Worm (Caenorhabditis elegans): ENCODE results near the gene F07G6.12.
"Not testable (repeated sequence)": the region's sequence is repeated elsewhere in the genome, so short reads cannot be mapped to it uniquely, and the experiment has no call there.

The F07G6.12 gene

ce11 chrX:1735941-1736340 is at the start of gene F07G6.12:
Gene F07G6.12 (plus strand): TSS chrX:1736241.
- no peak for TF ChIP-seq F33H1.4 (GFP tag; IDR thresholded peaks at IDR 0.05)
- TF ChIP-seq F55B11.4 (tag; optimal IDR thresholded peaks at IDR 0.05; ENCODE audit: borderline replicate concordance, insufficient read depth): no peak
- no peak for TF ChIP-seq hlh-12 (tag; optimal IDR thresholded peaks at IDR 0.05)
- TF ChIP-seq ekl-4 (GFP tag; IDR thresholded peaks at IDR 0.05): no peak
- no peak for TF ChIP-seq akir-1 (GFP tag; optimal IDR thresholded peaks at IDR 0.05)
- no peak for TF ChIP-seq nfyb-1 (GFP tag; IDR thresholded peaks at IDR 0.05)
- no peak for TF ChIP-seq lin-40 (tag; optimal IDR thresholded peaks at IDR 0.05)
- no peak for TF ChIP-seq Y95B8A.8 (GFP tag; IDR thresholded peaks at IDR 0.05)

ce11 chrX:1687079-1687478 is 49.0 kb upstream of the F07G6.12 start, which contains the start of gene C36C9.11:
Gene C36C9.11 (plus strand): TSS chrX:1687379.
- TF ChIP-seq dpl-1 (GFP tag; optimal IDR thresholded peaks at IDR 0.05); snpc-3.4 (tag; optimal IDR thresholded peaks at IDR 0.05); Y79H2A.3 (GFP tag; conservative IDR thresholded peaks at IDR 0.05): not testable (repeated sequence)

ce11 chrX:1689996-1690395 is 46.0 kb upstream of the F07G6.12 start, which contains the start of gene C36C9.12:
Gene C36C9.12 (minus strand): TSS chrX:1690096.
- TF ChIP-seq ztf-18 (tag; optimal IDR thresholded peaks at IDR 0.05); ceh-40 (GFP tag; IDR thresholded peaks at IDR 0.05); chd-7 (tag; optimal IDR thresholded peaks at IDR 0.05): not testable (repeated sequence)

ce11 chrX:1690894-1691293 is 45.1 kb upstream of the F07G6.12 start, which contains the start of gene C36C9.6:
Gene C36C9.6 (minus strand): TSS chrX:1690994.
- TF ChIP-seq hsf-1 (GFP tag; IDR thresholded peaks at IDR 0.05); C06A6.2 (GFP tag; conservative IDR thresholded peaks at IDR 0.05); T26A5.8 (tag; optimal IDR thresholded peaks at IDR 0.05): not testable (repeated sequence)

- TF ChIP-seq F52B5.7 (tag; optimal IDR thresholded peaks at IDR 0.05); B0035.1 (tag; optimal IDR thresholded peaks at IDR 0.05); rpc-1 (optimal IDR thresholded peaks at IDR 0.05); rpc-1 (tag; optimal IDR thresholded peaks at IDR 0.05): not testable (repeated sequence)
Observed at ce11 chrX:1696879-1697278, 39.2 kb upstream of the F07G6.12 start, which contains the start of gene C36C9.4. Gene C36C9.4 (minus strand): TSS chrX:1696979.

ce11 chrX:1698476-1698875 is 37.6 kb upstream of the F07G6.12 start:
- TF ChIP-seq tbp1 (GFP tag; optimal IDR thresholded peaks at IDR 0.05): peak; percentile 80
- TF ChIP-seq ceh-40 (GFP tag; IDR thresholded peaks at IDR 0.05): no peak
- TF ChIP-seq B0261.1 (tag; optimal IDR thresholded peaks at IDR 0.05): peak; percentile 51
- TF ChIP-seq F57C9.4 (tag; optimal IDR thresholded peaks at IDR 0.05): no peak
- 0 out of 2 replicates have a peak, but pooled peaks have one; percentile 28 for TF ChIP-seq ceh-91 (GFP tag; IDR thresholded peaks at IDR 0.05)
- TF ChIP-seq nhr-27 (tag; optimal IDR thresholded peaks at IDR 0.05): no peak
- TF ChIP-seq rpc-1 (optimal IDR thresholded peaks at IDR 0.05): peak; percentile 19
- peak; percentile 73 for TF ChIP-seq rpc-1 (tag; optimal IDR thresholded peaks at IDR 0.05)
- peak; percentile 36; the same call in 1 of the 2 replicates for TF ChIP-seq D2030.7 (GFP tag; IDR thresholded peaks at IDR 0.05)
- TF ChIP-seq efl-1 (GFP tag; optimal IDR thresholded peaks at IDR 0.05): no peak
- no peak for TF ChIP-seq let-526 (GFP tag; IDR thresholded peaks at IDR 0.05)
- TF ChIP-seq ekl-4 (GFP tag; IDR thresholded peaks at IDR 0.05): no peak
- TF ChIP-seq zfh-2 (GFP tag; conservative IDR thresholded peaks at IDR 0.05): peak; percentile 33; the same call in 1 of the 2 replicates
- TF ChIP-seq him-1 (tag; optimal IDR thresholded peaks at IDR 0.05): peak; percentile 64
